Fruit fly (Drosophila melanogaster) whole organism, embryonic: Measurements from ENCODE around the gene CG1774.

Source experiments
- Atf6 ChIP-seq: fragments of 200-800 bp; sonication (Bioruptor generic); IDR thresholded peaks from 2 replicates; pipeline ENCODE4 v1.3.6; 2022; ENCODE audit warnings: missing biosample characterization, missing genetic modification characterization
- Bgb ChIP-seq: fragments of 200-800 bp; sonication (Bioruptor generic); IDR thresholded peaks from 2 replicates; pipeline ENCODE4 v1.3.6; 2022; ENCODE audit warnings: missing biosample characterization, missing genetic modification characterization; ENCODE audit not compliant: partially characterized antibody
- Bteb2 ChIP-seq: fragments of 200-800 bp; sonication (Bioruptor generic); optimal IDR thresholded peaks from 2 replicates; lab custom pipeline; 2016; ENCODE audit warnings: missing biosample characterization, missing genetic modification characterization
- CG10274 ChIP-seq: fragments of 200-800 bp; sonication (Bioruptor generic); optimal IDR thresholded peaks from 3 replicates; lab custom pipeline; 2017; ENCODE audit warnings: missing biosample characterization, mild to moderate bottlenecking, missing genetic modification characterization
- CG12942 ChIP-seq: fragments of 200-800 bp; sonication (Bioruptor generic); optimal IDR thresholded peaks from 3 replicates; lab custom pipeline; 2016; ENCODE audit warnings: missing biosample characterization, missing genetic modification characterization
- CG13894 ChIP-seq: fragments of 200-800 bp; sonication (Bioruptor generic); optimal IDR thresholded peaks from 3 replicates; lab custom pipeline; 2018; ENCODE audit warnings: missing biosample characterization, mild to moderate bottlenecking, missing genetic modification characterization, moderate library complexity
- CG14667 ChIP-seq: fragments of 200-800 bp; sonication (Bioruptor generic); IDR thresholded peaks from 2 replicates; pipeline ENCODE4 v1.3.6; 2022; ENCODE audit warnings: missing biosample characterization, missing genetic modification characterization
- CG15269 ChIP-seq: fragments of 200-800 bp; sonication (Bioruptor generic); optimal IDR thresholded peaks from 2 replicates; lab custom pipeline; 2018; ENCODE audit warnings: missing biosample characterization, mild to moderate bottlenecking, missing genetic modification characterization, moderate library complexity
- CG15601 ChIP-seq: fragments of 200-800 bp; sonication (Bioruptor generic); optimal IDR thresholded peaks from 3 replicates; lab custom pipeline; 2019; ENCODE audit warnings: missing biosample characterization, mild to moderate bottlenecking, missing genetic modification characterization, moderate library complexity
- CG30020 ChIP-seq: fragments of 200-800 bp; optimal IDR thresholded peaks from 2 replicates; lab custom pipeline; 2019; ENCODE audit warnings: missing biosample characterization, mild to moderate bottlenecking, missing genetic modification characterization, moderate library complexity
- CG30431 ChIP-seq: fragments of 200-800 bp; sonication (Bioruptor generic); optimal IDR thresholded peaks from 2 replicates; lab custom pipeline; 2017; ENCODE audit warnings: missing biosample characterization, missing genetic modification characterization
- CG42726 ChIP-seq: fragments of 200-800 bp; sonication (Bioruptor generic); IDR thresholded peaks from 2 replicates; pipeline ENCODE4 v1.3.6; 2022; ENCODE audit warnings: missing biosample characterization, missing genetic modification characterization; ENCODE audit not compliant: partially characterized antibody
- CG5245 ChIP-seq: fragments of 200-800 bp; sonication (Bioruptor generic); optimal IDR thresholded peaks from 3 replicates; lab custom pipeline; 2016; ENCODE audit warnings: missing biosample characterization, missing genetic modification characterization
- CG6254 ChIP-seq: fragments of 200-800 bp; sonication (Bioruptor generic); optimal IDR thresholded peaks from 3 replicates; lab custom pipeline; 2017; ENCODE audit warnings: mild to moderate bottlenecking, missing biosample characterization, missing genetic modification reagents, missing genetic modification characterization
- CG6683 ChIP-seq: fragments of 200-800 bp; sonication (Bioruptor generic); optimal IDR thresholded peaks from 2 replicates; lab custom pipeline; 2017; ENCODE audit warnings: missing biosample characterization, mild to moderate bottlenecking, missing genetic modification characterization, missing genetic modification reagents
- CG6689 ChIP-seq: fragments of 200-800 bp; sonication (Bioruptor generic); IDR thresholded peaks from 2 replicates; pipeline ENCODE4 v1.3.6; 2022; ENCODE audit warnings: missing biosample characterization, missing genetic modification characterization
- CG6813 ChIP-seq: fragments of 200-800 bp; sonication (Bioruptor generic); optimal IDR thresholded peaks from 2 replicates; lab custom pipeline; 2017; ENCODE audit warnings: missing biosample characterization, missing genetic modification characterization, mild to moderate bottlenecking, moderate library complexity, missing genetic modification reagents
- CG7928 ChIP-seq: fragments of 200-800 bp; sonication (Bioruptor generic); optimal IDR thresholded peaks from 2 replicates; lab custom pipeline; 2017; ENCODE audit warnings: missing biosample characterization, mild to moderate bottlenecking, missing genetic modification characterization
- CG8281 ChIP-seq: fragments of 200-800 bp; sonication (Bioruptor generic); optimal IDR thresholded peaks from 2 replicates; lab custom pipeline; 2018; ENCODE audit warnings: missing biosample characterization, mild to moderate bottlenecking, missing genetic modification characterization, moderate library complexity
- CG8765 ChIP-seq: fragments of 200-800 bp; sonication (Bioruptor generic); IDR thresholded peaks from 2 replicates; pipeline ENCODE4 v1.3.6; 2022; ENCODE audit warnings: missing biosample characterization, missing genetic modification characterization
- Dip2 ChIP-seq: fragments of 200-800 bp; sonication (Bioruptor generic); IDR thresholded peaks from 2 replicates; pipeline ENCODE4 v1.3.6; 2022; ENCODE audit warnings: missing biosample characterization, missing genetic modification characterization
- Doc3 ChIP-seq: fragments of 200-800 bp; sonication (Bioruptor generic); IDR thresholded peaks from 3 replicates; pipeline ENCODE4 v1.3.6; 2022; ENCODE audit warnings: missing biosample characterization, missing genetic modification characterization; ENCODE audit not compliant: partially characterized antibody
- Eip74EF ChIP-seq, 2 experiments: fragments of 200-800 bp in 1 of 2; fragments of >200 bp in 1 of 2; sonication (Bioruptor generic) in 1 of 2; optimal IDR thresholded peaks; 2 replicates each; lab custom pipeline; 2017 to 2019; ENCODE audit warnings: missing biosample characterization in 2 of 2, missing genetic modification characterization in 2 of 2, mild to moderate bottlenecking in 1 of 2, moderate library complexity in 1 of 2
- Hr78 ChIP-seq, 2 experiments: fragments of 200-800 bp in 1 of 2; fragments of >200 bp in 1 of 2; sonication (Bioruptor generic) in 1 of 2; optimal IDR thresholded peaks; 2 replicates each; lab custom pipeline; 2017 to 2019; ENCODE audit warnings: missing biosample characterization in 2 of 2, missing genetic modification characterization in 2 of 2, mild to moderate bottlenecking in 1 of 2, moderate library complexity in 1 of 2
- Med ChIP-seq: fragments of 200-800 bp; sonication (Bioruptor generic); peaks from one replicate; lab custom pipeline; 2016; ENCODE audit warnings: missing biosample characterization, missing genetic modification characterization, mild to moderate bottlenecking, inconsistent platforms, moderate library complexity
- Neu2 ChIP-seq: fragments of 200-800 bp; sonication (Bioruptor generic); optimal IDR thresholded peaks from 3 replicates; lab custom pipeline; 2016; ENCODE audit warnings: missing biosample characterization, missing genetic modification characterization, borderline replicate concordance
- Optix ChIP-seq: fragments of 200-800 bp; sonication (Bioruptor generic); IDR thresholded peaks from 3 replicates; pipeline ENCODE4 v1.3.6; 2022; ENCODE audit warnings: missing biosample characterization, missing genetic modification characterization
- Rfx ChIP-seq: fragments of 200-800 bp; sonication (Bioruptor generic); IDR thresholded peaks from 2 replicates; pipeline ENCODE4 v1.3.6; 2022; ENCODE audit warnings: missing biosample characterization, missing genetic modification characterization
- Sox100B ChIP-seq: fragments of 200-800 bp; sonication (Bioruptor generic); optimal IDR thresholded peaks from 3 replicates; lab custom pipeline; 2018; ENCODE audit warnings: missing biosample characterization, mild to moderate bottlenecking, missing genetic modification characterization
- Ssrp ChIP-seq: fragments of 200-800 bp; sonication (Bioruptor generic); optimal IDR thresholded peaks from 2 replicates; lab custom pipeline; 2018; ENCODE audit warnings: missing biosample characterization, mild to moderate bottlenecking, missing genetic modification characterization, moderate library complexity
- chinmo ChIP-seq: fragments of 200-800 bp; sonication (Bioruptor generic); IDR thresholded peaks from 4 replicates; pipeline ENCODE4 v1.3.6; 2022; ENCODE audit warnings: missing biosample characterization, missing genetic modification characterization; ENCODE audit not compliant: partially characterized antibody
- da ChIP-seq: fragments of 200-800 bp; sonication (Bioruptor generic); optimal IDR thresholded peaks from 2 replicates; lab custom pipeline; 2016; ENCODE audit warnings: missing biosample characterization, missing genetic modification characterization
- fru ChIP-seq: fragments of >200 bp; optimal IDR thresholded peaks from 2 replicates; lab custom pipeline; 2017
- ftz-f1 ChIP-seq: fragments of 200-800 bp; sonication (Bioruptor generic); optimal IDR thresholded peaks from 2 replicates; lab custom pipeline; 2016; ENCODE audit warnings: missing biosample characterization, missing genetic modification characterization
- gcm ChIP-seq: fragments of 200-800 bp; sonication (Bioruptor generic); optimal IDR thresholded peaks from 2 replicates; lab custom pipeline; 2019; ENCODE audit warnings: missing biosample characterization, mild to moderate bottlenecking, missing genetic modification characterization, moderate library complexity
- hb ChIP-seq: fragments of 200-800 bp; sonication (Bioruptor generic); IDR thresholded peaks from 3 replicates; pipeline ENCODE4 v1.3.6; 2022; ENCODE audit warnings: missing biosample characterization, missing genetic modification characterization; ENCODE audit not compliant: partially characterized antibody
- lilli ChIP-seq: fragments of 200-800 bp; sonication (Bioruptor generic); optimal IDR thresholded peaks from 3 replicates; lab custom pipeline; 2016; ENCODE audit warnings: missing biosample characterization, missing genetic modification characterization
- pb ChIP-seq: fragments of 200-800 bp; sonication (Bioruptor generic); optimal IDR thresholded peaks from 3 replicates; lab custom pipeline; 2016; ENCODE audit warnings: missing biosample characterization, missing genetic modification characterization
- pfk ChIP-seq: fragments of 200-800 bp; sonication (Bioruptor generic); optimal IDR thresholded peaks from 2 replicates; lab custom pipeline; 2018; ENCODE audit warnings: missing biosample characterization, mild to moderate bottlenecking, missing genetic modification characterization, moderate library complexity
- prd ChIP-seq, 3 experiments: fragments of >200 bp in 2 of 3; fragments of 200-800 bp in 1 of 3; sonication (Bioruptor generic) in 1 of 3; optimal IDR thresholded peaks in 2 of 3; IDR thresholded peaks in 1 of 3; 2 replicates in 2 of 3; 3 replicates in 1 of 3; pipeline versions ENCODE4 v1.3.6 to Lab custom; 2017 to 2022; ENCODE audit warnings: missing biosample characterization in 1 of 3, missing genetic modification characterization in 1 of 3
- rib ChIP-seq: fragments of 200-800 bp; sonication (Bioruptor generic); IDR thresholded peaks from 2 replicates; pipeline ENCODE4 v1.3.6; 2022; ENCODE audit warnings: missing biosample characterization, missing genetic modification characterization
- sd ChIP-seq: fragments of 200-800 bp; sonication (Bioruptor generic); optimal IDR thresholded peaks from 3 replicates; lab custom pipeline; 2018; ENCODE audit warnings: missing biosample characterization, mild to moderate bottlenecking, missing genetic modification characterization, moderate library complexity
- sens ChIP-seq: fragments of 200-800 bp; sonication (Bioruptor generic); peaks from one replicate; lab custom pipeline; 2016; ENCODE audit warnings: missing biosample characterization, missing genetic modification characterization
- slbo ChIP-seq: fragments of 200-800 bp; sonication (Bioruptor generic); IDR thresholded peaks from 2 replicates; pipeline ENCODE4 v1.3.6; 2022; ENCODE audit warnings: missing biosample characterization, missing genetic modification characterization
- stc ChIP-seq: fragments of 200-800 bp; sonication (Bioruptor generic); IDR thresholded peaks from 2 replicates; pipeline ENCODE4 v1.3.6; 2022; ENCODE audit warnings: missing biosample characterization, missing genetic modification characterization
- stwl ChIP-seq: fragments of 200-800 bp; sonication (Bioruptor generic); optimal IDR thresholded peaks from 3 replicates; lab custom pipeline; 2018; ENCODE audit warnings: missing biosample characterization, mild to moderate bottlenecking, missing genetic modification characterization, moderate library complexity
- tgo ChIP-seq: fragments of 200-800 bp; sonication (Bioruptor generic); IDR thresholded peaks from 3 replicates; pipeline ENCODE4 v1.3.6; 2022; ENCODE audit warnings: missing biosample characterization, missing genetic modification characterization
- wek ChIP-seq: fragments of 200-800 bp; sonication (Bioruptor generic); optimal IDR thresholded peaks from 3 replicates; lab custom pipeline; 2018; ENCODE audit warnings: missing biosample characterization, mild to moderate bottlenecking, missing genetic modification characterization, moderate library complexity
- wor ChIP-seq: fragments of 200-800 bp; sonication (Bioruptor generic); IDR thresholded peaks from 2 replicates; pipeline ENCODE4 v1.3.6; 2022; ENCODE audit warnings: missing biosample characterization, missing genetic modification characterization

The CG1774 gene

DNA sequence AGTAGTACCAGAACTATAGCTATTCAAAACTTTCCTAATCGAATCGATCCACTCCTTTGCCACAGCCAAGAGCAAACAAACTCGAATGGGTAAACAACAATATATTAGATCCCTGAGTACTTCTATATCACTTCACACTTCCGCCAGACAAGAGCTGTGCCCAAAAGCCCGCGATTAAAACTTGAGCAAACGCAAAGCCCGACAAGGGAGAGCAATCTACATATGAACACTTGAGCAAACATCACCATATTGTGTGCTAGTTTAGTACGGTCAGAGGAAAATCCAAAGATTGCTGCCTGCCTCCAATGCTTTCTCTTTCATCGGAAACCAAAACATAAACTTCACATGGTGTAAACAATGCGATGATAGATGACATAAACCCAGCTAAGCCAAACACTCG, 11.1 kb downstream of the CG1774 start (continued):
- TF ChIP-seq Atf6 (GFP tag; lab: Robert Waterston, UW) (no peak), CG15601 (tag; lab: Kevin White, UChicago) (peak; percentile 32), CG6813 (peak; percentile 60), CG10274 (GFP tag; lab: Kevin White, UChicago) (no peak), Sox100B (peak; percentile 16), CG6254 (GFP tag; lab: Kevin White, UChicago) (no peak), Ssrp (tag; lab: Kevin White, UChicago) (no peak), stc (no peak), rib (GFP tag; lab: Robert Waterston, UW) (no peak), sens (GFP tag; lab: Kevin White, UChicago) (peak; percentile 49), Doc3 (no peak), Neu2 (GFP tag; lab: Kevin White, UChicago) (no peak), Optix (no peak), Bteb2 (peak; percentile 30), CG7928 (GFP tag; lab: Kevin White, UChicago) (no peak), CG8765 (GFP tag; lab: Robert Waterston, UW) (no peak), wor (no peak), CG6683 (GFP tag; lab: Kevin White, UChicago) (no peak), CG5245 (GFP tag; lab: Kevin White, UChicago) (no peak), Rfx (GFP tag; lab: Robert Waterston, UW) (no peak), CG6689 (GFP tag; lab: Robert Waterston, UW) (no peak), prd (optimal IDR thresholded peaks at IDR 0.05; lab: Kevin White, UChicago) (no peak), prd (GFP tag; IDR thresholded peaks at IDR 0.05; lab: Robert Waterston, UW) (no peak), CG30431 (no peak), Dip2 (GFP tag; lab: Robert Waterston, UW) (no peak), CG12942 (GFP tag; lab: Kevin White, UChicago) (no peak), CG15269 (tag; lab: Kevin White, UChicago) (no peak), hb (no peak), CG42726 (GFP tag; lab: Robert Waterston, UW) (no peak), pfk (peak; percentile 44), wek (GFP tag; lab: Kevin White, UChicago) (no peak), CG14667 (no peak), CG30020 (tag; lab: Kevin White, UChicago) (no peak), fru (lab: Kevin White, UChicago) (no peak), lilli (GFP tag; lab: Kevin White, UChicago) (no peak), da (no peak)

DNA sequence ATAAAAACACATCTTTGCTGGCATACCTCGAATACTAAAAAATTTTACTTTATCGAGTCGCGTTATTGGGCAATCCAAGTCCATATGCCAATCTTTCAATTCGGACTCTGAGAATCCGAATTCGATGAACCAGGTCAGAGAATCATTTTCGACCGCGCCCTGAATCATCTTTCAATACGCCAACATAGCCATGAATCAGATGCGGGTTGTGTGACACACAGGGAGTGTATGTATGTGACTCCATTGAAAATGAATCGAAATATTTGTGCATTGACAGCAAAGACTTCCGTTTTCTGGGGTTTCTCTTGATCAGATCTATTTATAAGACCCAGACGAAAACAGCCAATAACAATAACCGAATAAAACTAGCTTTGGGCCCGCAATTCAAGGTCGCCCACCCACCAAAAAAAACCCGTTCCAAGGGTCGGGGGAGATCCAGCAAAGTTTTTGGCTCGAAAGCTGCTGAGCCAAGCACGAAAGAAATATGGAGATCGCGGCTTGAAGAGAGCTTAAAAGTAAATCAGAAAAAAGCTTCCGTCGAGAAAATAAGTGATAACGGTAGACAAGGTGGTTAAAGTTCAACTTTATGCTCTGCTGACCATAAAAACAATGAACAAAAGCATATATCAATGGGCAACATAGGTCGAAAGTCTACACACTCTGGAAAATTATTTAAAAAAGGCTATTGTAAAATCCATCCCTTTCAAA, 12.0 kb downstream of the CG1774 start:
- TF ChIP-seq Hr78 (GFP tag; optimal IDR thresholded peaks at IDR 0.05; lab: Kevin White, UChicago) (peak in 1 of 2 experiments; percentile 95), Med (GFP tag; lab: Kevin White, UChicago) (peak; percentile 72), ftz-f1 (GFP tag; lab: Kevin White, UChicago) (peak; percentile 72), chinmo (peak; percentile 90), CG8281 (tag; lab: Kevin White, UChicago) (peak; percentile 60), stwl (tag; lab: Kevin White, UChicago) (no peak), Eip74EF (GFP tag; optimal IDR thresholded peaks at IDR 0.05; lab: Kevin White, UChicago) (peak in 1 of 2 experiments; percentile 83), pb (GFP tag; lab: Kevin White, UChicago) (no peak), CG13894 (peak; percentile 55), lilli (GFP tag; lab: Kevin White, UChicago) (peak; percentile 10), slbo (peak; percentile 36; the same call in 1 of the 2 replicates), sd (tag; lab: Kevin White, UChicago) (peak; percentile 44), tgo (no peak), gcm (peak; percentile 62), hb (no peak), Bgb (GFP tag; lab: Robert Waterston, UW) (0 out of 2 replicates have a peak, but pooled peaks have one; percentile 10)
